Fruit fly (Drosophila melanogaster): Measurements from ENCODE around the gene CG9727.
A peak's percentile ranks its signal among the peaks of the same experiment; 100 is the strongest.

Gene CG9727

dm6 chr3R:6423984-6424602 lies 32.4 kb downstream of the CG9727 start (continued):
- TF ChIP-seq dmrt11E (tag; optimal IDR thresholded peaks at IDR 0.05) (peak; percentile 91), CG8089 (GFP tag; optimal IDR thresholded peaks at IDR 0.05) (peak; percentile 92), CG13894 (tag; optimal IDR thresholded peaks at IDR 0.05) (peak; percentile 86), tap (tag; optimal IDR thresholded peaks at IDR 0.05) (peak; percentile 83), Dek (tag; optimal IDR thresholded peaks at IDR 0.05) (peak; percentile 86), CG34224 (GFP tag; IDR thresholded peaks at IDR 0.05; ENCODE audit: partially characterized antibody) (no peak), CG7372 (GFP tag; IDR thresholded peaks at IDR 0.05) (peak; percentile 71), dysf (GFP tag; IDR thresholded peaks at IDR 0.05) (peak; percentile 94), az2 (GFP tag; optimal IDR thresholded peaks at IDR 0.05) (peak; percentile 93), rib (GFP tag; IDR thresholded peaks at IDR 0.05) (peak; percentile 73), ham (GFP tag; IDR thresholded peaks at IDR 0.05) (peak; percentile 48; the same call in 1 of the 2 replicates), wdn (GFP tag; IDR thresholded peaks at IDR 0.05) (peak; percentile 88), CG14965 (GFP tag; optimal IDR thresholded peaks at IDR 0.05; ENCODE audit: borderline replicate concordance) (peak; percentile 66), Lim3 (GFP tag; IDR thresholded peaks at IDR 0.05) (peak; percentile 53; the same call in 1 of the 2 replicates), Dbx (GFP tag; IDR thresholded peaks at IDR 0.05) (peak; percentile 87), CG18599 (GFP tag; optimal IDR thresholded peaks at IDR 0.05) (peak; percentile 97), Aef1 (GFP tag; IDR thresholded peaks at IDR 0.05) (peak; percentile 85), CG17612 (GFP tag; IDR thresholded peaks at IDR 0.05) (peak; percentile 72; the same call in 1 of the 2 replicates), CG4424 (GFP tag; optimal IDR thresholded peaks at IDR 0.05) (peak; percentile 93), CG8388 (GFP tag; optimal IDR thresholded peaks at IDR 0.05) (peak; percentile 89), CG16779 (GFP tag; IDR thresholded peaks at IDR 0.05) (peak; percentile 48; the same call in 1 of the 2 replicates), Doc3 (GFP tag; IDR thresholded peaks at IDR 0.05; ENCODE audit: partially characterized antibody) (no peak), CG13296 (GFP tag; optimal IDR thresholded peaks at IDR 0.05) (peak; percentile 89), pan (optimal IDR thresholded peaks at IDR 0.05) (no peak), pan (GFP tag; optimal IDR thresholded peaks at IDR 0.05 in 1 of 2, IDR thresholded peaks at IDR 0.05 in 1 of 2) (peak in 1 of 2 experiments; percentile 95), dmrt99B (tag; optimal IDR thresholded peaks at IDR 0.05) (peak; percentile 90), Ssrp (tag; optimal IDR thresholded peaks at IDR 0.05) (peak; percentile 87), lilli (GFP tag; optimal IDR thresholded peaks at IDR 0.05) (peak; percentile 97), CG31441 (GFP tag; IDR thresholded peaks at IDR 0.05) (peak; percentile 85), fru (optimal IDR thresholded peaks at IDR 0.05) (no peak), CG5953 (GFP tag; IDR thresholded peaks at IDR 0.05) (peak; percentile 78), Ada2b (GFP tag; IDR thresholded peaks at IDR 0.05) (peak; percentile 89), CG31365 (tag; optimal IDR thresholded peaks at IDR 0.05) (peak; percentile 79), CG11456 (GFP tag; IDR thresholded peaks at IDR 0.05) (peak; percentile 87), CG11247 (GFP tag; IDR thresholded peaks at IDR 0.05) (peak; percentile 86), stwl (tag; optimal IDR thresholded peaks at IDR 0.05) (peak; percentile 37), CG7928 (GFP tag; optimal IDR thresholded peaks at IDR 0.05) (peak; percentile 69), psq (GFP tag; optimal IDR thresholded peaks at IDR 0.05) (peak; percentile 41), CG31388 (GFP tag; optimal IDR thresholded peaks at IDR 0.05) (peak; percentile 46), CG1024 (GFP tag; IDR thresholded peaks at IDR 0.05) (peak; percentile 72), pita (GFP tag; optimal IDR thresholded peaks at IDR 0.05) (no peak), odd (GFP tag; optimal IDR thresholded peaks at IDR 0.05) (peak; percentile 87), CG5180 (GFP tag; optimal IDR thresholded peaks at IDR 0.05) (peak; percentile 70), MESR4 (GFP tag; optimal IDR thresholded peaks at IDR 0.05) (peak; percentile 40), CG13123 (GFP tag; optimal IDR thresholded peaks at IDR 0.05) (peak; percentile 60), C15 (GFP tag; IDR thresholded peaks at IDR 0.05) (peak; percentile 75; the same call in 2 of the 3 replicates), Doc2 (GFP tag; IDR thresholded peaks at IDR 0.05) (0 out of 2 replicates have a peak, but pooled peaks have one; percentile 9), ato (GFP tag; IDR thresholded peaks at IDR 0.05; ENCODE audit: partially characterized antibody) (no peak), CG4617 (GFP tag; optimal IDR thresholded peaks at IDR 0.05; ENCODE audit: borderline replicate concordance) (peak; percentile 78)

Measured in whole organism, embryonic.